Worm (Caenorhabditis elegans): Measurements from ENCODE around the gene ZC250.2.

Gene ZC250.2

DNA sequence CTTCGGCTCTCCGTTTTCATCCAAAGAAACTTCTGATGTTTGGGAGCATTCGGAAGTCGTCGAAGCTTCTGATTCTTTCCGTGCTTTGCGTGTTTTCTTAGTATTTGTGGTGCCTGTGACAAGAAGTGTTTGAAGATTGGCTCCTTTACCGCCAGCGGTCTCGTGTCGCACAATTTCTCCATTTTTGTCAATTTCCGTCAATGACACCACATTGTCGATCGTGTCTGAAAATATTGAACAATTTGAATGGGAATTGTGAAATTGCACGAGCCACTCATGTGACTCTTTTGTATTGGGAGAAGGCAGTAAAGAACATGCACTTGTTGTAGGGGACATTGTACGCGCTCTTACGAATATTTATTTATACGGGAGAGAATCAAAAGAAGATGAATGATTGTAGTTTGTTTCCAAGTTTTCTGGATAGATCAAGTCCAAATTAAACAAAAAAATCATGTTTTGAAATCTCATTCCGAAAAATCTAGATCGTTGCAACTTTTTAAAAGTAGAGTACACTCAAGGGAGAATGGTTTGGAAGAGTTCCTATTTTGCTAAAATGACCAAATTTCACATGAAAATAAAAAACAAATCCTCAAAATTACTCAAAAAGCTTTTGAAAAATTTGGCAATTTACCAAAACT is 50.5 kb downstream of the ZC250.2 start (continued):
- TF ChIP-seq ceh-44 (GFP tag; IDR thresholded peaks at IDR 0.05) (no peak), Y105C5A.15 (GFP tag; IDR thresholded peaks at IDR 0.05) (no peak), php-3 (GFP tag; IDR thresholded peaks at IDR 0.05) (peak; percentile 41; the same call in 1 of the 2 replicates), hlh-11 (tag; optimal IDR thresholded peaks at IDR 0.05) (peak; percentile 57), lin-15B (tag; optimal IDR thresholded peaks at IDR 0.05) (no peak), zfp-3 (GFP tag; conservative IDR thresholded peaks at IDR 0.05) (no peak), nhr-237 (tag; optimal IDR thresholded peaks at IDR 0.05) (no peak), ama-1 (optimal IDR thresholded peaks at IDR 0.05) (peak; percentile 40), attf-4 (tag; optimal IDR thresholded peaks at IDR 0.05) (no peak), Y75B8A.6 (GFP tag; IDR thresholded peaks at IDR 0.05) (peak; percentile 66; the same call in 1 of the 2 replicates), hmg-1.1 (GFP tag; IDR thresholded peaks at IDR 0.05) (no peak), nhr-28 (tag; optimal IDR thresholded peaks at IDR 0.05) (peak; percentile 67), dmd-6 (GFP tag; IDR thresholded peaks at IDR 0.05) (peak; percentile 26), F49E8.2 (tag; optimal IDR thresholded peaks at IDR 0.05; ENCODE audit: borderline replicate concordance) (no peak), ceh-20 (GFP tag; IDR thresholded peaks at IDR 0.05) (0 out of 2 replicates have a peak, but pooled peaks have one; percentile 7), hlh-30 (tag; optimal IDR thresholded peaks at IDR 0.05; ENCODE audit: insufficient read depth) (peak; percentile 76), F10B5.3 (tag; optimal IDR thresholded peaks at IDR 0.05) (no peak), D1046.2 (GFP tag; IDR thresholded peaks at IDR 0.05) (0 out of 2 replicates have a peak, but pooled peaks have one; percentile 31), dpl-1 (GFP tag; optimal IDR thresholded peaks at IDR 0.05) (no peak), nhr-77 (tag; optimal IDR thresholded peaks at IDR 0.05) (no peak), dmd-9 (GFP tag; IDR thresholded peaks at IDR 0.05) (peak; percentile 34; the same call in 1 of the 2 replicates), ceh-62 (tag; optimal IDR thresholded peaks at IDR 0.05) (no peak), mxl-2 (GFP tag; conservative IDR thresholded peaks at IDR 0.05) (0 out of 2 replicates have a peak, but pooled peaks have one; percentile 30)

ce11 chrV:5843415-5844337 is 51.5 kb downstream of the ZC250.2 start:
- no peak for TF ChIP-seq lin-13 (GFP tag; optimal IDR thresholded peaks at IDR 0.05)
- peak; percentile 79 for TF ChIP-seq mdt-29 (GFP tag; IDR thresholded peaks at IDR 0.05)
- no peak for TF ChIP-seq egl-27 (tag; optimal IDR thresholded peaks at IDR 0.05)
- TF ChIP-seq snpc-1.2 (GFP tag; IDR thresholded peaks at IDR 0.05) = no peak; the same call in 1 of the 2 replicates
- no peak for TF ChIP-seq lin-1 (GFP tag; IDR thresholded peaks at IDR 0.05)
- no peak for TF ChIP-seq zip-11 (GFP tag; IDR thresholded peaks at IDR 0.05)
- no peak for TF ChIP-seq ztf-7 (tag; optimal IDR thresholded peaks at IDR 0.05)
- no peak for TF ChIP-seq Y105C5A.15 (GFP tag; IDR thresholded peaks at IDR 0.05)
- TF ChIP-seq dve-1 (tag; optimal IDR thresholded peaks at IDR 0.05; ENCODE audit: insufficient read depth) = peak; percentile 93
- TF ChIP-seq rbr-2 (tag; optimal IDR thresholded peaks at IDR 0.05) = no peak
- TF ChIP-seq Y5F2A.4 (GFP tag; optimal IDR thresholded peaks at IDR 0.05) = no peak
- peak in 1 of 2 experiments; percentile 5 for TF ChIP-seq hif-1 (tag; optimal IDR thresholded peaks at IDR 0.05)
- TF ChIP-seq hmg-1.1 (GFP tag; IDR thresholded peaks at IDR 0.05) = no peak
- TF ChIP-seq madf-5 (GFP tag; IDR thresholded peaks at IDR 0.05) = no peak
- TF ChIP-seq mep-1 (tag; optimal IDR thresholded peaks at IDR 0.05) = peak; percentile 64
- TF ChIP-seq F10B5.3 (tag; optimal IDR thresholded peaks at IDR 0.05) = no peak
- no peak for TF ChIP-seq pqm-1 (tag; optimal IDR thresholded peaks at IDR 0.05)
- TF ChIP-seq ceh-32 (tag; optimal IDR thresholded peaks at IDR 0.05; ENCODE audit: poor library complexity) = no peak
- TF ChIP-seq nhr-48 (tag; optimal IDR thresholded peaks at IDR 0.05) = peak; percentile 42
- TF ChIP-seq duxl-1 (tag; optimal IDR thresholded peaks at IDR 0.05; ENCODE audit: poor library complexity) = no peak
- peak; percentile 10; the same call in 1 of the 2 replicates for TF ChIP-seq T26A8.4 (GFP tag; IDR thresholded peaks at IDR 0.05)
- no peak for TF ChIP-seq R02D3.7 (tag; optimal IDR thresholded peaks at IDR 0.05)
- no peak for TF ChIP-seq ceh-62 (tag; optimal IDR thresholded peaks at IDR 0.05)
- no peak for TF ChIP-seq nhr-76 (tag; optimal IDR thresholded peaks at IDR 0.05)
- TF ChIP-seq hlh-11 (tag; optimal IDR thresholded peaks at IDR 0.05) = peak; percentile 89
- no peak for TF ChIP-seq unc-39 (tag; optimal IDR thresholded peaks at IDR 0.05)
- TF ChIP-seq F44E2.7 (GFP tag; IDR thresholded peaks at IDR 0.05) = no peak
- 0 out of 2 replicates have a peak, but pooled peaks have one; percentile 15 for TF ChIP-seq madf-9 (GFP tag; conservative IDR thresholded peaks at IDR 0.05)
- TF ChIP-seq ceh-82 (tag; optimal IDR thresholded peaks at IDR 0.05) = no peak
- TF ChIP-seq nhr-237 (tag; optimal IDR thresholded peaks at IDR 0.05) = no peak
